Worm (Caenorhabditis elegans) whole organism, young adult: ENCODE results near the gene dgk-5.

Experiments used
- B0019.2 ChIP-seq: fragments of 200-800 bp; sonication (Bioruptor generic); conservative IDR thresholded peaks from 2 replicates; pipeline ENCODE4 v1.3.6; 2022; ENCODE audit warnings: missing genetic modification reagents, missing genetic modification characterization, missing compliant biosample characterization
- B0035.1 ChIP-seq: sonication (generic microtip); optimal IDR thresholded peaks from 2 replicates; lab custom pipeline; 2016; ENCODE audit warnings: missing genetic modification characterization, mild to moderate bottlenecking, missing compliant biosample characterization, missing genotype, missing genetic modification reagents
- B0261.1 ChIP-seq: sonication (generic microtip); optimal IDR thresholded peaks from 2 replicates; lab custom pipeline; 2016; ENCODE audit warnings: mild to moderate bottlenecking, missing genetic modification characterization, moderate library complexity, missing compliant biosample characterization
- C06A6.2 ChIP-seq: fragments of 200-800 bp; sonication (Bioruptor generic); conservative IDR thresholded peaks from 2 replicates; pipeline ENCODE4 v1.3.6; 2022; ENCODE audit warnings: missing genetic modification characterization, missing compliant biosample characterization
- F10E7.11 ChIP-seq: sonication (generic microtip); optimal IDR thresholded peaks from 2 replicates; lab custom pipeline; 2017; ENCODE audit warnings: mild to moderate bottlenecking, missing genetic modification characterization, moderate library complexity, missing compliant biosample characterization
- F49E8.2 ChIP-seq: sonication (generic microtip); optimal IDR thresholded peaks from 3 replicates; lab custom pipeline; 2017; ENCODE audit warnings: missing genetic modification characterization, mild to moderate bottlenecking, missing compliant biosample characterization, antibody characterized with exemption, moderate library complexity; ENCODE audit not compliant: insufficient read depth
- F52B5.7 ChIP-seq: sonication (generic microtip); optimal IDR thresholded peaks from 2 replicates; lab custom pipeline; 2016; ENCODE audit warnings: mild to moderate bottlenecking, missing genetic modification characterization, missing compliant biosample characterization
- F55B11.4 ChIP-seq: sonication (generic microtip); optimal IDR thresholded peaks from 2 replicates; lab custom pipeline; 2016; ENCODE audit warnings: missing compliant biosample characterization, missing genetic modification characterization, borderline replicate concordance; ENCODE audit not compliant: insufficient read depth
- F57A8.1 ChIP-seq: fragments of 200-800 bp; sonication (Bioruptor generic); optimal IDR thresholded peaks from 2 replicates; lab custom pipeline; 2018; ENCODE audit warnings: mild to moderate bottlenecking, missing genetic modification characterization, moderate library complexity, missing compliant biosample characterization
- F57C9.4 ChIP-seq: sonication (generic microtip); optimal IDR thresholded peaks from 2 replicates; lab custom pipeline; 2017; ENCODE audit warnings: mild to moderate bottlenecking, missing genetic modification characterization, missing compliant biosample characterization
- T07F8.4 ChIP-seq: sonication (generic microtip); optimal IDR thresholded peaks from 2 replicates; lab custom pipeline; 2016; ENCODE audit warnings: mild to moderate bottlenecking, missing genetic modification characterization, moderate library complexity, missing compliant biosample characterization
- Y53F4B.3 ChIP-seq: fragments of 200-800 bp; sonication (Bioruptor generic); IDR thresholded peaks from 2 replicates; pipeline ENCODE4 v1.3.6; 2022; ENCODE audit warnings: missing genetic modification reagents, missing genetic modification characterization, missing compliant biosample characterization
- Y56A3A.18 ChIP-seq: fragments of 200-800 bp; sonication (Bioruptor generic); IDR thresholded peaks from 2 replicates; pipeline ENCODE4 v1.3.6; 2022; ENCODE audit warnings: missing genetic modification reagents, missing genetic modification characterization, missing compliant biosample characterization
- Y67H2A.10 ChIP-seq: fragments of 200-800 bp; sonication (Bioruptor generic); conservative IDR thresholded peaks from 2 replicates; pipeline ENCODE4 v1.3.6; 2022; ENCODE audit warnings: missing genetic modification reagents, missing genetic modification characterization, missing compliant biosample characterization
- ZK185.1 ChIP-seq: sonication (generic microtip); optimal IDR thresholded peaks from 2 replicates; lab custom pipeline; 2016; ENCODE audit warnings: mild to moderate bottlenecking, missing genetic modification characterization, missing compliant biosample characterization; ENCODE audit not compliant: poor library complexity, severe bottlenecking
- bed-1 ChIP-seq: fragments of 200-800 bp; sonication (Bioruptor generic); IDR thresholded peaks from 2 replicates; pipeline ENCODE4 v1.3.6; 2022; ENCODE audit warnings: missing genetic modification reagents, missing genetic modification characterization, missing compliant biosample characterization
- bed-2 ChIP-seq: fragments of 200-800 bp; sonication (Bioruptor generic); IDR thresholded peaks from 2 replicates; pipeline ENCODE4 v1.3.6; 2022; ENCODE audit warnings: missing genetic modification reagents, missing genetic modification characterization, missing compliant biosample characterization
- ceh-27 ChIP-seq: fragments of 200-800 bp; sonication (Bioruptor generic); optimal IDR thresholded peaks from 2 replicates; lab custom pipeline; 2018; ENCODE audit warnings: mild to moderate bottlenecking, missing genetic modification characterization, moderate library complexity, missing compliant biosample characterization
- ceh-79 ChIP-seq: sonication (generic microtip); optimal IDR thresholded peaks from 2 replicates; lab custom pipeline; 2017; ENCODE audit warnings: mild to moderate bottlenecking, missing genetic modification characterization, missing compliant biosample characterization
- ceh-91 ChIP-seq: fragments of 200-800 bp; sonication (Bioruptor generic); IDR thresholded peaks from 2 replicates; pipeline ENCODE4 v1.3.6; 2022; ENCODE audit warnings: missing genetic modification reagents, missing genetic modification characterization, missing compliant biosample characterization
- chd-7 ChIP-seq: sonication (generic microtip); optimal IDR thresholded peaks from 2 replicates; lab custom pipeline; 2016; ENCODE audit warnings: mild to moderate bottlenecking, missing genetic modification characterization, moderate library complexity, missing compliant biosample characterization
- die-1 ChIP-seq: sonication (generic microtip); optimal IDR thresholded peaks from 2 replicates; lab custom pipeline; 2016; ENCODE audit warnings: missing genotype, mild to moderate bottlenecking, missing genetic modification characterization, missing compliant biosample characterization
- dpff-1 ChIP-seq: sonication (generic microtip); optimal IDR thresholded peaks from 2 replicates; lab custom pipeline; 2017; ENCODE audit warnings: mild to moderate bottlenecking, missing genetic modification characterization, missing compliant biosample characterization
- him-1 ChIP-seq: sonication (generic microtip); optimal IDR thresholded peaks from 2 replicates; lab custom pipeline; 2016; ENCODE audit warnings: missing genotype, missing genetic modification reagents, missing genetic modification characterization, missing compliant biosample characterization
- hlh-26 ChIP-seq: fragments of 200-800 bp; sonication (Bioruptor generic); conservative IDR thresholded peaks from 2 replicates; pipeline ENCODE4 v1.3.6; 2022; ENCODE audit warnings: missing genetic modification reagents, missing genetic modification characterization, missing compliant biosample characterization
- hsf-1 ChIP-seq: fragments of 200-800 bp; sonication (Bioruptor generic); IDR thresholded peaks from 2 replicates; pipeline ENCODE4 v1.3.6; 2022; ENCODE audit warnings: missing genetic modification reagents, missing genetic modification characterization, missing compliant biosample characterization
- lag-1 ChIP-seq: fragments of 200-800 bp; sonication (Bioruptor generic); IDR thresholded peaks from 2 replicates; pipeline ENCODE4 v1.3.6; 2022; ENCODE audit warnings: missing genetic modification reagents, missing genetic modification characterization, missing compliant biosample characterization
- lin-35 ChIP-seq, 3 experiments: fragments of 150-350 bp in 2 of 3; sonication (generic microtip) in 1 of 3; optimal IDR thresholded peaks; 2 replicates each; lab custom pipeline; 2014 to 2018; ENCODE audit warnings: missing biosample characterization in 3 of 3, missing genetic modification characterization in 3 of 3, missing genetic modification reagents in 3 of 3
- lsl-1 ChIP-seq: fragments of 200-800 bp; sonication (Bioruptor generic); optimal IDR thresholded peaks from 2 replicates; lab custom pipeline; 2018; ENCODE audit warnings: mild to moderate bottlenecking, missing genetic modification characterization, moderate library complexity, missing compliant biosample characterization
- lsy-27 ChIP-seq: sonication (generic microtip); optimal IDR thresholded peaks from 2 replicates; lab custom pipeline; 2017; ENCODE audit warnings: missing genetic modification characterization, mild to moderate bottlenecking, missing compliant biosample characterization, antibody characterized with exemption, missing genotype, borderline replicate concordance; ENCODE audit not compliant: insufficient read depth
- madf-10 ChIP-seq: sonication (generic microtip); optimal IDR thresholded peaks from 2 replicates; lab custom pipeline; 2016; ENCODE audit warnings: mild to moderate bottlenecking, missing genetic modification characterization, missing compliant biosample characterization
- madf-6 ChIP-seq: fragments of 200-800 bp; sonication (Bioruptor generic); IDR thresholded peaks from 2 replicates; pipeline ENCODE4 v1.3.6; 2022; ENCODE audit warnings: missing genetic modification reagents, missing genetic modification characterization, missing compliant biosample characterization
- mcd-1 ChIP-seq: fragments of 200-800 bp; sonication (Bioruptor generic); IDR thresholded peaks from 2 replicates; pipeline ENCODE4 v1.3.6; 2022; ENCODE audit warnings: missing genetic modification reagents, missing genetic modification characterization, missing compliant biosample characterization
- mel-28 ChIP-seq: sonication (generic microtip); optimal IDR thresholded peaks from 2 replicates; lab custom pipeline; 2016; ENCODE audit warnings: borderline replicate concordance, mild to moderate bottlenecking, missing genetic modification characterization, missing compliant biosample characterization
- mes-4 ChIP-seq: sonication (generic microtip); optimal IDR thresholded peaks from 2 replicates; lab custom pipeline; 2016; ENCODE audit warnings: missing genotype, missing genetic modification characterization, missing compliant biosample characterization
- nhr-120 ChIP-seq: fragments of 200-800 bp; sonication (Bioruptor generic); IDR thresholded peaks from 2 replicates; pipeline ENCODE4 v1.3.6; 2022; ENCODE audit warnings: missing genetic modification characterization, missing compliant biosample characterization
- nhr-90 ChIP-seq: sonication (generic microtip); optimal IDR thresholded peaks from 2 replicates; lab custom pipeline; 2016; ENCODE audit warnings: missing genotype, mild to moderate bottlenecking, missing genetic modification characterization, missing compliant biosample characterization
- pbrm-1 ChIP-seq: fragments of 200-800 bp; sonication (Bioruptor generic); IDR thresholded peaks from 2 replicates; pipeline ENCODE4 v1.3.6; 2022; ENCODE audit warnings: missing genetic modification reagents, missing genetic modification characterization, missing compliant biosample characterization
- pha-4 ChIP-seq: fragments of 150-350 bp; sonication (generic microtip); optimal IDR thresholded peaks from 2 replicates; lab custom pipeline; 2014; ENCODE audit warnings: missing biosample characterization, missing genetic modification reagents, missing genetic modification characterization
- rcor-1 ChIP-seq: fragments of 200-800 bp; sonication (Bioruptor generic); IDR thresholded peaks from 2 replicates; pipeline ENCODE4 v1.3.6; 2022; ENCODE audit warnings: missing genetic modification reagents, missing genetic modification characterization, missing compliant biosample characterization
- rec-8 ChIP-seq, 2 experiments: sonication (generic microtip); optimal IDR thresholded peaks; 2 replicates each; lab custom pipeline; 2016; ENCODE audit warnings: mild to moderate bottlenecking in 2 of 2, missing genetic modification characterization in 2 of 2, missing genetic modification reagents in 2 of 2, missing genotype in 2 of 2, missing biosample characterization in 1 of 2, missing compliant biosample characterization in 1 of 2, moderate library complexity in 1 of 2
- sdz-38 ChIP-seq: sonication (generic microtip); optimal IDR thresholded peaks from 2 replicates; lab custom pipeline; 2016; ENCODE audit warnings: missing genotype, missing genetic modification characterization, missing compliant biosample characterization
- sea-2 ChIP-seq: fragments of 200-800 bp; sonication (Bioruptor generic); IDR thresholded peaks from 2 replicates; pipeline ENCODE4 v1.3.6; 2022; ENCODE audit warnings: missing genetic modification characterization, missing compliant biosample characterization
- snpc-1.1 ChIP-seq: sonication (generic microtip); optimal IDR thresholded peaks from 2 replicates; lab custom pipeline; 2017; ENCODE audit warnings: missing genetic modification characterization, mild to moderate bottlenecking, missing compliant biosample characterization, antibody characterized with exemption, moderate library complexity, missing genotype, missing genetic modification reagents; ENCODE audit not compliant: insufficient read depth
- snpc-3.4 ChIP-seq: sonication (generic microtip); optimal IDR thresholded peaks from 2 replicates; lab custom pipeline; 2017; ENCODE audit warnings: missing genetic modification characterization, mild to moderate bottlenecking, missing compliant biosample characterization, antibody characterized with exemption, moderate library complexity, missing genotype, missing genetic modification reagents
- tbx-9 ChIP-seq: sonication (generic microtip); optimal IDR thresholded peaks from 2 replicates; lab custom pipeline; 2016; ENCODE audit warnings: borderline replicate concordance, missing genetic modification characterization, inconsistent platforms, missing compliant biosample characterization
- ztf-18 ChIP-seq: sonication (generic microtip); optimal IDR thresholded peaks from 2 replicates; lab custom pipeline; 2016; ENCODE audit warnings: missing genotype, mild to moderate bottlenecking, missing genetic modification characterization, missing compliant biosample characterization
- ztf-25 ChIP-seq: fragments of 200-800 bp; sonication (Bioruptor generic); IDR thresholded peaks from 2 replicates; pipeline ENCODE4 v1.3.6; 2022; ENCODE audit warnings: missing genetic modification reagents, missing genetic modification characterization, missing compliant biosample characterization

Gene dgk-5

DNA sequence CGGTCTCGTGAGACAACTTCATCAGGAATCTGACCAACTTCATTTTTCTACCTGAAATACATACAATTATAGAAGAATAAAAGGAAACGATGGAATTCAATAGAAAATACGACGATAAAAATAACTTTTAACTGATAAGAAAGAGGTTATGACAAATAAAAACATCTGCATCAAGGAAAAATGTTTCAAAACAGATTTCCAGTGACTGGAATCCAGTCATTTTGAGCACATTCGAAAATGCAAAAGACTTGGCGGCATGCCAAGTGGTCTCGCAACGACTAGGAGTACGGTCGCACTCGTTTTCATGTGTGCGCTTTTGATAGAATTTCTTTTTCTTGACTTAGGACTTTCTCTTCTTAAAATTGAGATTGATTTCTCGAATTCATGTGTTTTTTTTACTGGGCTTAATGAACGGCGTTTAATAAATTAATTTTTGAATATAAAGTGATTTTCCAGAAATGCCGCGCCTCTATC is 18.9 kb upstream of the dgk-5 start, which contains the start of the genes snr-3 and rsp-5 (continued):
- TF ChIP-seq F57C9.4 (tag; lab: Kevin White, UChicago), result no peak
- no peak for TF ChIP-seq bed-2 (GFP tag; lab: Robert Waterston, UW)
- TF ChIP-seq Y56A3A.18 (GFP tag; lab: Robert Waterston, UW), result no peak
- no peak for TF ChIP-seq sea-2 (GFP tag; lab: Robert Waterston, UW)
- TF ChIP-seq ZK185.1 (tag; lab: Kevin White, UChicago), result peak; percentile 40
- TF ChIP-seq ztf-25, result no peak
- no peak for TF ChIP-seq F10E7.11
- TF ChIP-seq C06A6.2, result no peak
- TF ChIP-seq chd-7, result no peak
- peak; percentile 74 for TF ChIP-seq mcd-1
- TF ChIP-seq pha-4 (tag; lab: Kevin White, UChicago), result peak; percentile 69
- TF ChIP-seq tbx-9 (tag; lab: Kevin White, UChicago), result no peak
- no peak for TF ChIP-seq B0019.2
- TF ChIP-seq snpc-1.1, result peak; percentile 47
- no peak for TF ChIP-seq die-1 (tag; lab: Kevin White, UChicago)
- no peak for TF ChIP-seq B0035.1 (tag; lab: Kevin White, UChicago)
- no peak for TF ChIP-seq lsy-27 (tag; lab: Kevin White, UChicago)
- TF ChIP-seq nhr-120 (GFP tag; lab: Robert Waterston, UW), result no peak
- no peak for TF ChIP-seq nhr-90
- no peak for TF ChIP-seq sdz-38
- TF ChIP-seq pbrm-1, result peak; percentile 52; the same call in 1 of the 2 replicates
- no peak for TF ChIP-seq F55B11.4 (tag; lab: Kevin White, UChicago)
- TF ChIP-seq hlh-26 (GFP tag; lab: Robert Waterston, UW), result no peak
- TF ChIP-seq lsl-1 (GFP tag; lab: Kevin White, UChicago), result peak; percentile 92
- peak; percentile 0 for TF ChIP-seq him-1 (tag; lab: Kevin White, UChicago)
- no peak for TF ChIP-seq mel-28 (tag; lab: Kevin White, UChicago)
- peak; percentile 41 for TF ChIP-seq snpc-3.4 (tag; lab: Kevin White, UChicago)
- no peak for TF ChIP-seq F57A8.1
- no peak for TF ChIP-seq bed-1
- TF ChIP-seq F49E8.2 (tag; lab: Kevin White, UChicago), result peak; percentile 55
- no peak for TF ChIP-seq dpff-1 (tag; lab: Kevin White, UChicago)
- no peak for TF ChIP-seq T07F8.4 (tag; lab: Kevin White, UChicago)
- no peak for TF ChIP-seq Y53F4B.3 (GFP tag; lab: Robert Waterston, UW)
- TF ChIP-seq ceh-91, result peak; percentile 56
- peak; percentile 89 for TF ChIP-seq madf-6 (GFP tag; lab: Robert Waterston, UW)
- TF ChIP-seq rcor-1 (GFP tag; lab: Robert Waterston, UW), result peak; percentile 54; the same call in 1 of the 2 replicates
- TF ChIP-seq F52B5.7 (tag; lab: Kevin White, UChicago), result no peak
- no peak for TF ChIP-seq madf-10 (tag; lab: Kevin White, UChicago)
- no peak for TF ChIP-seq hsf-1
- no peak for TF ChIP-seq ceh-27 (GFP tag; lab: Kevin White, UChicago)
- no peak for TF ChIP-seq mes-4 (tag; lab: Kevin White, UChicago)
- TF ChIP-seq lag-1 (GFP tag; lab: Robert Waterston, UW), result no peak
- TF ChIP-seq ztf-18 (tag; lab: Kevin White, UChicago), result no peak
- no peak for TF ChIP-seq B0261.1 (tag; lab: Kevin White, UChicago)
- no peak for TF ChIP-seq ceh-79 (tag; lab: Kevin White, UChicago)
- peak in 2 of 3 experiments; percentile 23 to 77 for TF ChIP-seq lin-35 (GFP tag; optimal IDR thresholded peaks at IDR 0.05; lab: Kevin White, UChicago)
- no peak for TF ChIP-seq Y67H2A.10
- TF ChIP-seq rec-8 (tag; optimal IDR thresholded peaks at IDR 0.05; lab: Kevin White, UChicago), result no peak
